Worm (Caenorhabditis elegans): ENCODE data around the gene inx-6.

DNA sequence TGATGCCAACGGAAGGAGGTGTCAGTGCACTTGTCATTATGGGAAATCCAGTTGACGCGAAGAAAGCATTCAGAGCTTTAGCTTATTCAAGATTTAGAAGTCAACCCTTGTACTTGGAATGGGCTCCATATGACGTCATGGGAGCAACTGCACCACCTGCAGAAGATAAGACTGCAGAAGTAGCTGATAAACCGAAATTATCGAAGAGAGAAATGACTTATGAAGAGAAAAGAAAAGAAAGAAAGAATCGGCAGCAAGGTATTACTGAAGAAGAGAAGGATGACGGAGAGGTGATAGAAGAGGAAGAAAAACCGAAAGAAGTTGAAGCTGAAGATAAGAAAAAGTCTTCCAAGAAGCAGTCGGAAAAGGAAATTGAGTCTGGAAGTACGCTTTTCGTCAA, 18.2 kb upstream of the inx-6 start:
- TF ChIP-seq dmd-4 (tag; optimal IDR thresholded peaks at IDR 0.05; ENCODE audit: borderline replicate concordance) (no peak), pax-1 (tag; optimal IDR thresholded peaks at IDR 0.05) (no peak), fkh-10 (GFP tag; optimal IDR thresholded peaks at IDR 0.05) (no peak), C08G9.2 (tag; optimal IDR thresholded peaks at IDR 0.05) (no peak), sdc-2 (tag; optimal IDR thresholded peaks at IDR 0.05) (no peak), pros-1 (tag; optimal IDR thresholded peaks at IDR 0.05) (no peak), gmeb-2 (tag; optimal IDR thresholded peaks at IDR 0.05) (no peak), unc-42 (tag; optimal IDR thresholded peaks at IDR 0.05) (no peak), F13H6.1 (tag; optimal IDR thresholded peaks at IDR 0.05) (no peak), ets-4 (tag; optimal IDR thresholded peaks at IDR 0.05) (no peak)
